Fruit fly (Drosophila melanogaster) whole organism, embryonic: ENCODE data around the gene alphaCOP.

Experiments
- Abd-B ChIP-seq: fragments of 200-800 bp; sonication (Bioruptor generic); optimal IDR thresholded peaks from 2 replicates; lab custom pipeline; 2018; ENCODE audit warnings: missing biosample characterization, mild to moderate bottlenecking, missing genetic modification characterization, moderate library complexity
- Antp ChIP-seq: fragments of 200-800 bp; sonication (Bioruptor generic); optimal IDR thresholded peaks from 3 replicates; lab custom pipeline; 2016; ENCODE audit warnings: missing biosample characterization, missing genetic modification characterization
- Bdp1 ChIP-seq: fragments of 200-800 bp; sonication (Bioruptor generic); optimal IDR thresholded peaks from 3 replicates; lab custom pipeline; 2016; ENCODE audit warnings: missing biosample characterization, missing genetic modification characterization
- CG10565 ChIP-seq: fragments of 200-800 bp; sonication (Bioruptor generic); optimal IDR thresholded peaks from 3 replicates; lab custom pipeline; 2016; ENCODE audit warnings: missing biosample characterization, mild to moderate bottlenecking, missing genetic modification characterization
- CG10959 ChIP-seq: fragments of 200-800 bp; sonication (Bioruptor generic); IDR thresholded peaks from 2 replicates; pipeline ENCODE4 v1.3.6; 2022; ENCODE audit warnings: missing biosample characterization, missing genetic modification characterization
- CG10979 ChIP-seq: fragments of 200-800 bp; sonication (Bioruptor generic); optimal IDR thresholded peaks from 2 replicates; lab custom pipeline; 2018; ENCODE audit warnings: missing biosample characterization, mild to moderate bottlenecking, missing genetic modification characterization, moderate library complexity
- CG12299 ChIP-seq: fragments of 200-800 bp; sonication (Bioruptor generic); optimal IDR thresholded peaks from 2 replicates; lab custom pipeline; 2018; ENCODE audit warnings: missing biosample characterization, mild to moderate bottlenecking, missing genetic modification characterization
- CG12744 ChIP-seq: fragments of 200-800 bp; sonication (Bioruptor generic); optimal IDR thresholded peaks from 2 replicates; lab custom pipeline; 2016; ENCODE audit warnings: missing biosample characterization, missing genetic modification characterization
- CG13424 ChIP-seq: fragments of 200-800 bp; sonication (Bioruptor generic); optimal IDR thresholded peaks from 2 replicates; lab custom pipeline; 2019; ENCODE audit warnings: missing biosample characterization, mild to moderate bottlenecking, missing genetic modification characterization, moderate library complexity
- CG15479 ChIP-seq: fragments of 200-800 bp; sonication (Bioruptor generic); optimal IDR thresholded peaks from 3 replicates; lab custom pipeline; 2019; ENCODE audit warnings: missing biosample characterization, mild to moderate bottlenecking, missing genetic modification characterization, moderate library complexity
- CG16863 ChIP-seq: fragments of 200-800 bp; sonication (Bioruptor generic); optimal IDR thresholded peaks from 3 replicates; lab custom pipeline; 2016; ENCODE audit warnings: missing biosample characterization, missing genetic modification characterization
- CG17802 ChIP-seq: fragments of 200-800 bp; sonication (Bioruptor generic); optimal IDR thresholded peaks from 2 replicates; lab custom pipeline; 2018; ENCODE audit warnings: missing biosample characterization, mild to moderate bottlenecking, missing genetic modification characterization, moderate library complexity
- CG18011 ChIP-seq: fragments of 200-800 bp; sonication (Bioruptor generic); optimal IDR thresholded peaks from 2 replicates; lab custom pipeline; 2017; ENCODE audit warnings: missing biosample characterization, missing genetic modification characterization, mild to moderate bottlenecking, moderate library complexity, missing genotype
- CG2199 ChIP-seq: fragments of 200-800 bp; sonication (Bioruptor generic); IDR thresholded peaks from 3 replicates; pipeline ENCODE4 v1.3.6; 2022; ENCODE audit warnings: missing biosample characterization, missing genetic modification characterization
- CG31441 ChIP-seq: fragments of 200-800 bp; sonication (Bioruptor generic); IDR thresholded peaks from 2 replicates; pipeline ENCODE4 v1.3.6; 2022; ENCODE audit warnings: missing biosample characterization, missing genetic modification characterization
- CG33213 ChIP-seq: fragments of 200-800 bp; sonication (Bioruptor generic); optimal IDR thresholded peaks from 3 replicates; lab custom pipeline; 2016; ENCODE audit warnings: missing biosample characterization, missing genetic modification characterization
- CG4617 ChIP-seq: fragments of 200-800 bp; sonication (Bioruptor generic); optimal IDR thresholded peaks from 3 replicates; lab custom pipeline; 2016; ENCODE audit warnings: missing biosample characterization, missing genetic modification characterization, borderline replicate concordance
- CG6654 ChIP-seq: fragments of 200-800 bp; sonication (Bioruptor generic); optimal IDR thresholded peaks from 2 replicates; lab custom pipeline; 2017; ENCODE audit warnings: missing biosample characterization, mild to moderate bottlenecking, missing genetic modification characterization
- CG7271 ChIP-seq: fragments of 200-800 bp; sonication (Bioruptor generic); optimal IDR thresholded peaks from 2 replicates; lab custom pipeline; 2018; ENCODE audit warnings: missing biosample characterization, mild to moderate bottlenecking, missing genetic modification characterization, moderate library complexity
- CG8290 ChIP-seq, 3 experiments: fragments of 200-800 bp; sonication (Bioruptor generic); optimal IDR thresholded peaks; 2 replicates each; lab custom pipeline; 2016 to 2019; ENCODE audit warnings: missing biosample characterization in 3 of 3, missing genetic modification characterization in 3 of 3, mild to moderate bottlenecking in 2 of 3, moderate library complexity in 1 of 3
- CHES-1-like ChIP-seq: fragments of 200-800 bp; sonication (Bioruptor generic); optimal IDR thresholded peaks from 2 replicates; lab custom pipeline; 2016; ENCODE audit warnings: missing biosample characterization, missing genetic modification characterization
- Dad ChIP-seq: fragments of 200-800 bp; sonication (Bioruptor generic); optimal IDR thresholded peaks from 3 replicates; lab custom pipeline; 2016; ENCODE audit warnings: missing biosample characterization, missing genetic modification characterization
- Doc2 ChIP-seq: fragments of 200-800 bp; sonication (Bioruptor generic); IDR thresholded peaks from 2 replicates; pipeline ENCODE4 v1.3.6; 2022; ENCODE audit warnings: missing biosample characterization, missing genetic modification characterization
- Fer3 ChIP-seq: fragments of 200-800 bp; sonication (Bioruptor generic); optimal IDR thresholded peaks from 2 replicates; lab custom pipeline; 2018; ENCODE audit warnings: missing biosample characterization, mild to moderate bottlenecking, missing genetic modification characterization, moderate library complexity
- HHEX ChIP-seq: fragments of 200-800 bp; sonication (Bioruptor generic); optimal IDR thresholded peaks from 3 replicates; lab custom pipeline; 2017; ENCODE audit warnings: missing biosample characterization, mild to moderate bottlenecking, missing genetic modification characterization, missing genetic modification reagents
- HLH3B ChIP-seq: fragments of 200-800 bp; sonication (Bioruptor generic); IDR thresholded peaks from 2 replicates; pipeline ENCODE4 v1.3.6; 2022; ENCODE audit warnings: missing biosample characterization, missing genetic modification characterization
- Hand ChIP-seq: fragments of 200-800 bp; sonication (Bioruptor generic); optimal IDR thresholded peaks from 2 replicates; lab custom pipeline; 2017; ENCODE audit warnings: mild to moderate bottlenecking, missing biosample characterization, missing genetic modification reagents, missing genetic modification characterization
- Hmx ChIP-seq: fragments of 200-800 bp; sonication (Bioruptor generic); optimal IDR thresholded peaks from 2 replicates; lab custom pipeline; 2016; ENCODE audit warnings: missing biosample characterization, missing genetic modification characterization
- Hsf ChIP-seq: fragments of 200-800 bp; sonication (Bioruptor generic); optimal IDR thresholded peaks from 3 replicates; lab custom pipeline; 2016; ENCODE audit warnings: missing biosample characterization, missing genetic modification characterization
- Jarid2 ChIP-seq: fragments of 200-800 bp; sonication (Bioruptor generic); optimal IDR thresholded peaks from 3 replicates; lab custom pipeline; 2017; ENCODE audit warnings: mild to moderate bottlenecking, missing biosample characterization, missing genetic modification reagents, missing genetic modification characterization
- Lhr ChIP-seq: fragments of 200-800 bp; sonication (Bioruptor generic); optimal IDR thresholded peaks from 3 replicates; lab custom pipeline; 2017; ENCODE audit warnings: mild to moderate bottlenecking, missing biosample characterization, missing genetic modification reagents, missing genetic modification characterization
- Nf-YB ChIP-seq: fragments of 200-800 bp; sonication (Bioruptor generic); optimal IDR thresholded peaks from 3 replicates; lab custom pipeline; 2019; ENCODE audit warnings: missing biosample characterization, mild to moderate bottlenecking, missing genetic modification characterization, moderate library complexity
- Oli ChIP-seq: fragments of 200-800 bp; sonication (Bioruptor generic); optimal IDR thresholded peaks from 2 replicates; lab custom pipeline; 2018; ENCODE audit warnings: missing biosample characterization, mild to moderate bottlenecking, missing genetic modification characterization, moderate library complexity
- Ptx1 ChIP-seq: fragments of 200-800 bp; sonication (Bioruptor generic); IDR thresholded peaks from 2 replicates; pipeline ENCODE4 v1.3.6; 2022; ENCODE audit warnings: missing biosample characterization, missing genetic modification characterization
- Sry-β ChIP-seq: fragments of 200-800 bp; sonication (Bioruptor generic); optimal IDR thresholded peaks from 2 replicates; lab custom pipeline; 2018; ENCODE audit warnings: missing biosample characterization, mild to moderate bottlenecking, missing genetic modification characterization, moderate library complexity
- Vsx1 ChIP-seq: fragments of 200-800 bp; sonication (Bioruptor generic); optimal IDR thresholded peaks from 2 replicates; lab custom pipeline; 2017; ENCODE audit warnings: missing biosample characterization, mild to moderate bottlenecking, missing genetic modification characterization, missing genetic modification reagents
- bcd ChIP-seq: fragments of 200-800 bp; sonication (Bioruptor generic); optimal IDR thresholded peaks from 2 replicates; lab custom pipeline; 2017; ENCODE audit warnings: missing biosample characterization, mild to moderate bottlenecking, missing genetic modification characterization
- cas ChIP-seq: fragments of 200-800 bp; sonication (Bioruptor generic); IDR thresholded peaks from 2 replicates; pipeline ENCODE4 v1.3.6; 2022; ENCODE audit warnings: missing biosample characterization, missing genetic modification characterization
- cwo ChIP-seq: fragments of 200-800 bp; sonication (Bioruptor generic); optimal IDR thresholded peaks from 3 replicates; lab custom pipeline; 2017; ENCODE audit warnings: missing biosample characterization, missing genetic modification characterization, mild to moderate bottlenecking, moderate library complexity, missing genetic modification reagents
- danr ChIP-seq: fragments of 200-800 bp; sonication (Bioruptor generic); IDR thresholded peaks from 2 replicates; pipeline ENCODE4 v1.3.6; 2022; ENCODE audit warnings: missing biosample characterization, missing genetic modification characterization
- disco-r ChIP-seq: fragments of 200-800 bp; sonication (Bioruptor generic); optimal IDR thresholded peaks from 2 replicates; lab custom pipeline; 2016; ENCODE audit warnings: missing biosample characterization, missing genetic modification characterization
- dysf ChIP-seq: fragments of 200-800 bp; sonication (Bioruptor generic); IDR thresholded peaks from 3 replicates; pipeline ENCODE4 v1.3.6; 2022; ENCODE audit warnings: missing biosample characterization, missing genetic modification characterization
- ewg ChIP-seq: fragments of 200-800 bp; sonication (Bioruptor generic); optimal IDR thresholded peaks from 3 replicates; lab custom pipeline; 2017; ENCODE audit warnings: mild to moderate bottlenecking, missing biosample characterization, missing genetic modification reagents, missing genetic modification characterization
- kah ChIP-seq: fragments of 200-800 bp; sonication (Bioruptor generic); optimal IDR thresholded peaks from 2 replicates; lab custom pipeline; 2018; ENCODE audit warnings: missing biosample characterization, mild to moderate bottlenecking, missing genetic modification characterization
- mam ChIP-seq: fragments of 200-800 bp; sonication (Bioruptor generic); optimal IDR thresholded peaks from 3 replicates; lab custom pipeline; 2016; ENCODE audit warnings: missing biosample characterization, missing genetic modification characterization
- psq ChIP-seq: fragments of 200-800 bp; sonication (Bioruptor generic); optimal IDR thresholded peaks from 2 replicates; lab custom pipeline; 2017; ENCODE audit warnings: missing biosample characterization, missing genetic modification characterization
- pzg ChIP-seq: fragments of 200-800 bp; sonication (Bioruptor generic); optimal IDR thresholded peaks from 3 replicates; lab custom pipeline; 2018; ENCODE audit warnings: missing biosample characterization, mild to moderate bottlenecking, missing genetic modification characterization, moderate library complexity
- salm ChIP-seq: fragments of 200-800 bp; sonication (Bioruptor generic); optimal IDR thresholded peaks from 2 replicates; lab custom pipeline; 2018; ENCODE audit warnings: missing biosample characterization, mild to moderate bottlenecking, missing genetic modification characterization
- twi ChIP-seq: fragments of 200-800 bp; optimal IDR thresholded peaks from 2 replicates; lab custom pipeline; 2019; ENCODE audit warnings: missing biosample characterization, mild to moderate bottlenecking, missing genetic modification characterization, moderate library complexity

Gene alphaCOP

dm6 chr3L:1602064-1602832, 42.8 kb downstream of the alphaCOP start, which contains the start of gene CG12104 (continued):
- TF ChIP-seq CG8290 (GFP tag; optimal IDR thresholded peaks at IDR 0.05; lab: Kevin White, UChicago): no peak
- peak in 1 of 2 experiments; percentile 13 for TF ChIP-seq CG8290 (tag; optimal IDR thresholded peaks at IDR 0.05; lab: Kevin White, UChicago)
- TF ChIP-seq CG10565 (GFP tag; lab: Kevin White, UChicago): no peak
- TF ChIP-seq CG10979 (tag; lab: Kevin White, UChicago): no peak
- no peak for TF ChIP-seq Antp (GFP tag; lab: Kevin White, UChicago)
- TF ChIP-seq Abd-B (GFP tag; lab: Kevin White, UChicago): no peak
- TF ChIP-seq CG33213 (GFP tag; lab: Kevin White, UChicago): peak; percentile 31
- TF ChIP-seq Doc2 (GFP tag; lab: Robert Waterston, UW): no peak
- no peak for TF ChIP-seq HLH3B (GFP tag; lab: Robert Waterston, UW)
- no peak for TF ChIP-seq Bdp1 (GFP tag; lab: Kevin White, UChicago)
- no peak for TF ChIP-seq Hmx (GFP tag; lab: Kevin White, UChicago)
- TF ChIP-seq Oli: no peak
- TF ChIP-seq CG31441 (GFP tag; lab: Robert Waterston, UW): peak; percentile 54
- TF ChIP-seq kah (GFP tag; lab: Kevin White, UChicago): no peak
- no peak for TF ChIP-seq CG13424 (tag; lab: Kevin White, UChicago)
- TF ChIP-seq CG4617 (GFP tag; lab: Kevin White, UChicago): peak; percentile 68
- TF ChIP-seq Hsf: no peak
- no peak for TF ChIP-seq disco-r
- TF ChIP-seq Hand (GFP tag; lab: Kevin White, UChicago): no peak
- no peak for TF ChIP-seq ewg (GFP tag; lab: Kevin White, UChicago)
- no peak for TF ChIP-seq CG12744 (GFP tag; lab: Kevin White, UChicago)
- TF ChIP-seq Dad: no peak
- no peak for TF ChIP-seq Nf-YB (GFP tag; lab: Kevin White, UChicago)
- TF ChIP-seq Fer3 (tag; lab: Kevin White, UChicago): no peak
- no peak for TF ChIP-seq Jarid2 (GFP tag; lab: Kevin White, UChicago)
- no peak for TF ChIP-seq mam (GFP tag; lab: Kevin White, UChicago)
- TF ChIP-seq CHES-1-like: no peak
- no peak for TF ChIP-seq CG10959
- TF ChIP-seq Sry-β (GFP tag; lab: Kevin White, UChicago): peak; percentile 30
- no peak for TF ChIP-seq psq (GFP tag; lab: Kevin White, UChicago)
- TF ChIP-seq Vsx1 (GFP tag; lab: Kevin White, UChicago): no peak
- TF ChIP-seq CG6654 (GFP tag; lab: Kevin White, UChicago): no peak
- TF ChIP-seq CG17802 (tag; lab: Kevin White, UChicago): peak; percentile 64
- no peak for TF ChIP-seq dysf
- no peak for TF ChIP-seq salm (tag; lab: Kevin White, UChicago)
- no peak for TF ChIP-seq bcd (GFP tag; lab: Kevin White, UChicago)
- peak; percentile 40 for TF ChIP-seq cwo
- TF ChIP-seq HHEX (GFP tag; lab: Kevin White, UChicago): no peak
- TF ChIP-seq CG15479: peak; percentile 91
- TF ChIP-seq CG12299 (tag; lab: Kevin White, UChicago): peak; percentile 29
- TF ChIP-seq cas (GFP tag; lab: Robert Waterston, UW): no peak
- no peak for TF ChIP-seq CG18011 (GFP tag; lab: Kevin White, UChicago)
- TF ChIP-seq pzg (GFP tag; lab: Kevin White, UChicago): peak; percentile 58
- no peak for TF ChIP-seq danr (GFP tag; lab: Robert Waterston, UW)
- TF ChIP-seq Lhr (GFP tag; lab: Kevin White, UChicago): peak; percentile 43
- no peak for TF ChIP-seq twi (tag; lab: Kevin White, UChicago)
- no peak for TF ChIP-seq Ptx1 (GFP tag; lab: Robert Waterston, UW)
- TF ChIP-seq CG2199 (GFP tag; lab: Robert Waterston, UW): peak; percentile 68; the same call in 1 of the 3 replicates
- TF ChIP-seq CG7271 (tag; lab: Kevin White, UChicago): no peak
- no peak for TF ChIP-seq CG16863
